Worm (Caenorhabditis elegans) whole organism, L1 larva: ENCODE data around the gene C40C9.4.

ENCODE experiments used
- C04F5.9 ChIP-seq: sonication (generic microtip); optimal IDR thresholded peaks from 2 replicates; lab custom pipeline; 2016; ENCODE audit warnings: missing genetic modification characterization, missing compliant biosample characterization
- alr-1 ChIP-seq: fragments of 200-800 bp; sonication (Bioruptor generic); optimal IDR thresholded peaks from 2 replicates; lab custom pipeline; 2018; ENCODE audit warnings: borderline replicate concordance, mild to moderate bottlenecking, missing genetic modification characterization, missing compliant biosample characterization
- aly-2 ChIP-seq: fragments of 150-350 bp; optimal IDR thresholded peaks from 2 replicates; lab custom pipeline; 2014; ENCODE audit warnings: missing biosample characterization, missing genetic modification characterization
- ceh-63 ChIP-seq: fragments of 200-800 bp; sonication (Bioruptor generic); optimal IDR thresholded peaks from 2 replicates; lab custom pipeline; 2018; ENCODE audit warnings: mild to moderate bottlenecking, missing genetic modification characterization, missing compliant biosample characterization
- dsc-1 ChIP-seq: sonication (generic microtip); optimal IDR thresholded peaks from 2 replicates; lab custom pipeline; 2016; ENCODE audit warnings: mild to moderate bottlenecking, missing genetic modification characterization, missing compliant biosample characterization
- efl-1 ChIP-seq, 4 experiments: fragments of 150-350 bp; optimal IDR thresholded peaks in 3 of 4; peaks in 1 of 4; 1 replicate in 1 of 4; 2 replicates in 3 of 4; lab custom pipeline; 2014; ENCODE audit warnings: missing biosample characterization in 2 of 4, missing genetic modification characterization in 2 of 4, missing genetic modification reagents in 2 of 4
- egl-13 ChIP-seq: sonication (generic microtip); optimal IDR thresholded peaks from 2 replicates; lab custom pipeline; 2016; ENCODE audit warnings: missing genotype, missing genetic modification reagents, missing genetic modification characterization, missing compliant biosample characterization
- elt-2 ChIP-seq: sonication (generic microtip); optimal IDR thresholded peaks from 2 replicates; lab custom pipeline; 2016; ENCODE audit warnings: missing genetic modification characterization, mild to moderate bottlenecking, inconsistent platforms, missing compliant biosample characterization, missing genetic modification reagents
- fkh-10 ChIP-seq: sonication (generic microtip); optimal IDR thresholded peaks from 2 replicates; lab custom pipeline; 2017; ENCODE audit warnings: missing biosample characterization, missing genetic modification reagents, missing genetic modification characterization
- fkh-4 ChIP-seq: sonication (generic microtip); optimal IDR thresholded peaks from 2 replicates; lab custom pipeline; 2016; ENCODE audit warnings: missing compliant biosample characterization, missing genetic modification characterization, borderline replicate concordance
- fkh-8 ChIP-seq: sonication (generic microtip); optimal IDR thresholded peaks from 2 replicates; lab custom pipeline; 2016; ENCODE audit warnings: mild to moderate bottlenecking, missing genetic modification characterization, missing compliant biosample characterization
- grh-1 ChIP-seq: fragments of 200-800 bp; sonication (Bioruptor generic); IDR thresholded peaks from 2 replicates; pipeline ENCODE4 v1.3.6; 2022; ENCODE audit warnings: missing genetic modification reagents, missing genetic modification characterization, missing compliant biosample characterization
- lin-14 ChIP-seq: fragments of 200-800 bp; sonication (Bioruptor generic); optimal IDR thresholded peaks from 2 replicates; lab custom pipeline; 2018; ENCODE audit warnings: mild to moderate bottlenecking, missing genetic modification characterization, moderate library complexity, missing compliant biosample characterization
- lin-39 ChIP-seq: fragments of 150-350 bp; optimal IDR thresholded peaks from 2 replicates; lab custom pipeline; 2014; ENCODE audit warnings: missing biosample characterization, missing genetic modification reagents, missing genetic modification characterization
- lsy-2 ChIP-seq, 2 experiments: fragments of 150-350 bp; optimal IDR thresholded peaks; 2 replicates each; lab custom pipeline; 2014; ENCODE audit warnings: missing biosample characterization in 2 of 2, missing genetic modification characterization in 2 of 2
- mef-2 ChIP-seq: fragments of 150-350 bp; optimal IDR thresholded peaks from 2 replicates; lab custom pipeline; 2014; ENCODE audit warnings: missing biosample characterization, missing genetic modification characterization
- mep-1 ChIP-seq: fragments of 150-350 bp; optimal IDR thresholded peaks from 2 replicates; lab custom pipeline; 2014; ENCODE audit warnings: missing biosample characterization, missing genetic modification characterization
- nhr-11 ChIP-seq: fragments of 150-350 bp; optimal IDR thresholded peaks from 2 replicates; lab custom pipeline; 2014; ENCODE audit warnings: missing biosample characterization, missing genetic modification characterization
- nhr-12 ChIP-seq: sonication (generic microtip); optimal IDR thresholded peaks from 2 replicates; lab custom pipeline; 2017; ENCODE audit warnings: missing biosample characterization, missing genetic modification characterization
- nhr-77 ChIP-seq: fragments of 150-350 bp; optimal IDR thresholded peaks from 2 replicates; lab custom pipeline; 2014; ENCODE audit warnings: missing biosample characterization, missing genetic modification characterization
- nhr-84 ChIP-seq: sonication (generic microtip); optimal IDR thresholded peaks from 2 replicates; lab custom pipeline; 2017; ENCODE audit warnings: missing biosample characterization, missing genetic modification characterization
- nhr-85 ChIP-seq: sonication (generic microtip); peaks from one replicate; lab custom pipeline; 2016; ENCODE audit warnings: missing genetic modification characterization, inconsistent platforms, missing compliant biosample characterization
- pag-3 ChIP-seq: sonication (generic microtip); optimal IDR thresholded peaks from 2 replicates; lab custom pipeline; 2017; ENCODE audit warnings: missing genetic modification characterization, mild to moderate bottlenecking, missing compliant biosample characterization, antibody characterized with exemption, borderline replicate concordance; ENCODE audit not compliant: insufficient read depth
- pqm-1 ChIP-seq: sonication (generic microtip); optimal IDR thresholded peaks from 3 replicates; lab custom pipeline; 2017; ENCODE audit warnings: missing biosample characterization, missing genetic modification characterization
- rnt-1 ChIP-seq: sonication (generic microtip); optimal IDR thresholded peaks from 2 replicates; lab custom pipeline; 2016; ENCODE audit warnings: mild to moderate bottlenecking, missing genetic modification characterization, moderate library complexity, missing compliant biosample characterization
- skn-1 ChIP-seq: fragments of 150-350 bp; optimal IDR thresholded peaks from 2 replicates; lab custom pipeline; 2014; ENCODE audit warnings: missing biosample characterization, missing genetic modification characterization
- snpc-4 ChIP-seq: fragments of 150-350 bp; optimal IDR thresholded peaks from 2 replicates; lab custom pipeline; 2014; ENCODE audit warnings: missing biosample characterization, missing genetic modification characterization
- snu-23 ChIP-seq: sonication (generic microtip); optimal IDR thresholded peaks from 2 replicates; lab custom pipeline; 2016; ENCODE audit warnings: missing genetic modification characterization, missing compliant biosample characterization
- sup-37 ChIP-seq: fragments of 200-800 bp; sonication (Bioruptor generic); optimal IDR thresholded peaks from 2 replicates; lab custom pipeline; 2018; ENCODE audit warnings: mild to moderate bottlenecking, missing genetic modification characterization, missing compliant biosample characterization
- unc-130 ChIP-seq: fragments of 150-350 bp; optimal IDR thresholded peaks from 2 replicates; lab custom pipeline; 2017; ENCODE audit warnings: missing biosample characterization, missing genetic modification characterization, inconsistent platforms
- unc-30 ChIP-seq: sonication (generic microtip); optimal IDR thresholded peaks from 2 replicates; lab custom pipeline; 2017; ENCODE audit warnings: missing biosample characterization, missing genetic modification characterization
- unc-62 ChIP-seq: fragments of 150-350 bp; optimal IDR thresholded peaks from 2 replicates; lab custom pipeline; 2014; ENCODE audit warnings: missing biosample characterization, missing genetic modification reagents, missing genetic modification characterization
- unc-86 ChIP-seq: sonication (generic microtip); optimal IDR thresholded peaks from 2 replicates; lab custom pipeline; 2016; ENCODE audit warnings: missing genetic modification characterization, missing compliant biosample characterization
- unc-98 ChIP-seq: fragments of 200-800 bp; sonication (Bioruptor generic); IDR thresholded peaks from 2 replicates; pipeline ENCODE4 v1.3.6; 2022; ENCODE audit warnings: missing genetic modification characterization, missing compliant biosample characterization
- vab-15 ChIP-seq: sonication (generic microtip); optimal IDR thresholded peaks from 2 replicates; lab custom pipeline; 2017; ENCODE audit warnings: missing genotype, mild to moderate bottlenecking, missing genetic modification characterization, missing compliant biosample characterization
- ztf-11 ChIP-seq, 2 experiments: sonication (generic microtip); optimal IDR thresholded peaks; 2 replicates each; lab custom pipeline; 2016 to 2017; ENCODE audit warnings: missing genetic modification characterization in 2 of 2, missing biosample characterization in 1 of 2, missing compliant biosample characterization in 1 of 2

Gene C40C9.4

ce11 chrX:13604946-13605617 lies 45.8 kb upstream of the C40C9.4 start, which contains the start of gene F54B11.9 (continued):
- TF ChIP-seq dsc-1, result peak; percentile 69
- TF ChIP-seq unc-130 (tag; lab: Kevin White, UChicago), result no peak
- peak in 1 of 2 experiments; percentile 35 for TF ChIP-seq lsy-2 (tag; optimal IDR thresholded peaks at IDR 0.05; lab: Kevin White, UChicago)
- TF ChIP-seq pag-3, result no peak
- TF ChIP-seq skn-1 (tag; lab: Kevin White, UChicago), result no peak
- no peak for TF ChIP-seq fkh-8 (tag; lab: Kevin White, UChicago)
- no peak for TF ChIP-seq C04F5.9 (tag; lab: Kevin White, UChicago)
- no peak for TF ChIP-seq pqm-1 (tag; lab: Kevin White, UChicago)
- no peak for TF ChIP-seq nhr-84
- TF ChIP-seq mep-1 (tag; lab: Kevin White, UChicago), result peak; percentile 19
- TF ChIP-seq nhr-12 (tag; lab: Kevin White, UChicago), result no peak
- no peak for TF ChIP-seq ztf-11 (tag; optimal IDR thresholded peaks at IDR 0.05; lab: Kevin White, UChicago)
- no peak for TF ChIP-seq nhr-11 (tag; lab: Kevin White, UChicago)
- no peak for TF ChIP-seq grh-1 (GFP tag; lab: Robert Waterston, UW)
- no peak for TF ChIP-seq unc-30
- TF ChIP-seq unc-62, result no peak
- peak in 1 of 2 experiments; percentile 4 for TF ChIP-seq efl-1 (optimal IDR thresholded peaks at IDR 0.05; lab: Kevin White, UChicago)
- TF ChIP-seq efl-1 (GFP tag; optimal IDR thresholded peaks at IDR 0.05 in 1 of 2; lab: Kevin White, UChicago), result no peak
- TF ChIP-seq lin-14 (GFP tag; lab: Kevin White, UChicago), result peak; percentile 60
- TF ChIP-seq unc-86, result no peak
- TF ChIP-seq, all 84 proteins: peak for 14

ce11 chrX:13605854-13606253 lies 45.0 kb upstream of the C40C9.4 start:
- TF ChIP-seq rnt-1 (tag; lab: Kevin White, UChicago), result peak; percentile 6
- TF ChIP-seq pag-3, result no peak
- TF ChIP-seq nhr-77 (tag; lab: Kevin White, UChicago), result no peak
- no peak for TF ChIP-seq lin-39 (tag; lab: Kevin White, UChicago)
- no peak for TF ChIP-seq egl-13
- no peak for TF ChIP-seq nhr-85 (tag; lab: Kevin White, UChicago)
- TF ChIP-seq efl-1 (optimal IDR thresholded peaks at IDR 0.05; lab: Kevin White, UChicago), result no peak
- peak in 1 of 2 experiments; percentile 21 for TF ChIP-seq efl-1 (GFP tag; optimal IDR thresholded peaks at IDR 0.05 in 1 of 2; lab: Kevin White, UChicago)
- no peak for TF ChIP-seq unc-30
- peak; percentile 73 for TF ChIP-seq snpc-4 (tag; lab: Kevin White, UChicago)
- TF ChIP-seq snu-23 (GFP tag; lab: Kevin White, UChicago), result no peak

ce11 chrX:13610040-13610439 lies 40.9 kb upstream of the C40C9.4 start:
- TF ChIP-seq vab-15 (tag; lab: Kevin White, UChicago) (no peak), sup-37 (no peak), fkh-10 (peak; percentile 53), elt-2 (tag; lab: Kevin White, UChicago) (no peak), mef-2 (no peak), aly-2 (tag; lab: Kevin White, UChicago) (no peak), nhr-11 (tag; lab: Kevin White, UChicago) (no peak), unc-30 (no peak), alr-1 (tag; lab: Kevin White, UChicago) (no peak), unc-98 (GFP tag; lab: Robert Waterston, UW) (no peak), lin-14 (GFP tag; lab: Kevin White, UChicago) (peak; percentile 11)

- TF ChIP-seq lin-14 (GFP tag; lab: Kevin White, UChicago) (peak; percentile 27), ceh-63 (peak; percentile 76), dsc-1 (peak; percentile 4), fkh-4 (tag; lab: Kevin White, UChicago) (no peak)
- TF ChIP-seq, all 84 proteins: peak for 3
Observed at ce11 chrX:13615181-13615580, 35.7 kb upstream of the C40C9.4 start.
